Fruit fly (Drosophila melanogaster): ENCODE measurements around the gene brk.

The brk gene

dm6 chrX:7332493-7332892 lies 24.8 kb downstream of the brk start (continued):
- TF ChIP-seq Fer1 (GFP tag; optimal IDR thresholded peaks at IDR 0.05) (peak; percentile 66), Hsf (GFP tag; optimal IDR thresholded peaks at IDR 0.05) (peak; percentile 73), CG1602 (GFP tag; optimal IDR thresholded peaks at IDR 0.05) (peak; percentile 6), E2f1 (GFP tag; IDR thresholded peaks at IDR 0.05) (peak; percentile 46), CG42726 (GFP tag; IDR thresholded peaks at IDR 0.05; ENCODE audit: partially characterized antibody) (no peak), grau (tag; optimal IDR thresholded peaks at IDR 0.05) (peak; percentile 76), grn (GFP tag; optimal IDR thresholded peaks at IDR 0.05) (no peak), CG10431 (GFP tag; optimal IDR thresholded peaks at IDR 0.05) (no peak), CG1024 (GFP tag; IDR thresholded peaks at IDR 0.05) (no peak), h (optimal IDR thresholded peaks at IDR 0.05) (no peak), sens (GFP tag) (peak; percentile 71), disco-r (GFP tag; optimal IDR thresholded peaks at IDR 0.05) (peak; percentile 68), Spps (tag; optimal IDR thresholded peaks at IDR 0.05) (no peak), CG3847 (GFP tag; IDR thresholded peaks at IDR 0.05) (peak; percentile 65), sug (tag; optimal IDR thresholded peaks at IDR 0.05) (peak; percentile 62), CG14050 (GFP tag; IDR thresholded peaks at IDR 0.05) (no peak), wor (GFP tag; IDR thresholded peaks at IDR 0.05) (no peak), CG8281 (tag; optimal IDR thresholded peaks at IDR 0.05) (no peak), HLH3B (GFP tag; IDR thresholded peaks at IDR 0.05) (peak; percentile 38; the same call in 1 of the 2 replicates), gcm (GFP tag; optimal IDR thresholded peaks at IDR 0.05) (no peak), Taf1 (GFP tag; IDR thresholded peaks at IDR 0.05) (peak; percentile 69), unc-4 (GFP tag; IDR thresholded peaks at IDR 0.05; ENCODE audit: partially characterized antibody) (no peak), CG11398 (GFP tag; optimal IDR thresholded peaks at IDR 0.05) (peak; percentile 51), CG17328 (GFP tag; IDR thresholded peaks at IDR 0.05) (peak; percentile 45; the same call in 1 of the 2 replicates), shn (GFP tag; optimal IDR thresholded peaks at IDR 0.05) (peak; percentile 64), CG15269 (tag; optimal IDR thresholded peaks at IDR 0.05) (peak; percentile 81), CG11560 (tag; IDR thresholded peaks at IDR 0.05) (0 out of 3 replicates have a peak, but pooled peaks have one; percentile 25), CG2202 (tag; optimal IDR thresholded peaks at IDR 0.05) (no peak), dpn (GFP tag; optimal IDR thresholded peaks at IDR 0.05) (peak; percentile 74), Ptx1 (GFP tag; IDR thresholded peaks at IDR 0.05) (peak; percentile 73), CG4328 (GFP tag; optimal IDR thresholded peaks at IDR 0.05) (no peak), CG9215 (GFP tag; IDR thresholded peaks at IDR 0.05) (peak; percentile 59), CG8290 (GFP tag; optimal IDR thresholded peaks at IDR 0.05) (no peak), CG8290 (tag; optimal IDR thresholded peaks at IDR 0.05) (peak in 1 of 2 experiments; percentile 89), CG3065 (GFP tag; optimal IDR thresholded peaks at IDR 0.05) (no peak), Gsc (GFP tag; IDR thresholded peaks at IDR 0.05) (no peak), schlank (tag; optimal IDR thresholded peaks at IDR 0.05) (peak; percentile 59), CG12391 (tag; optimal IDR thresholded peaks at IDR 0.05) (peak; percentile 54), CG1647 (GFP tag; optimal IDR thresholded peaks at IDR 0.05) (peak; percentile 53), chn (GFP tag; optimal IDR thresholded peaks at IDR 0.05) (peak; percentile 66), CG8478 (optimal IDR thresholded peaks at IDR 0.05) (no peak), CG8359 (GFP tag; optimal IDR thresholded peaks at IDR 0.05; ENCODE audit: borderline replicate concordance) (peak; percentile 14), CG17359 (tag; optimal IDR thresholded peaks at IDR 0.05) (peak; percentile 52), Dref (GFP tag; IDR thresholded peaks at IDR 0.05) (no peak), vnd (GFP tag; IDR thresholded peaks at IDR 0.05; ENCODE audit: partially characterized antibody) (no peak), croc (GFP tag; conservative IDR thresholded peaks at IDR 0.05) (no peak), row (GFP tag; IDR thresholded peaks at IDR 0.05) (peak; percentile 81), CG3838 (GFP tag; optimal IDR thresholded peaks at IDR 0.05) (peak; percentile 7), zfh2 (GFP tag; optimal IDR thresholded peaks at IDR 0.05) (peak; percentile 43), CG13775 (GFP tag; optimal IDR thresholded peaks at IDR 0.05) (peak; percentile 33), cato (GFP tag; optimal IDR thresholded peaks at IDR 0.05; ENCODE audit: borderline replicate concordance) (peak; percentile 26), CG9609 (GFP tag; optimal IDR thresholded peaks at IDR 0.05) (peak; percentile 55), CG4854 (GFP tag; optimal IDR thresholded peaks at IDR 0.05) (peak; percentile 11)
